Fruit fly (Drosophila melanogaster): ENCODE measurements around the gene CG4045.

CG4045 gene

dm6 chrX:2073325-2073724 lies 2.4 kb downstream of the CG4045 start, which contains the start of gene CG4199 (continued):
- peak; percentile 48; the same call in 1 of the 3 replicates for TF ChIP-seq knrl (GFP tag; IDR thresholded peaks at IDR 0.05; ENCODE audit: partially characterized antibody)
- peak; percentile 51 for TF ChIP-seq row (GFP tag; IDR thresholded peaks at IDR 0.05)
- TF ChIP-seq sob (GFP tag; IDR thresholded peaks at IDR 0.05) = 0 out of 2 replicates have a peak, but pooled peaks have one; percentile 36
- peak; percentile 44 for TF ChIP-seq Hmr (GFP tag; optimal IDR thresholded peaks at IDR 0.05)

- TF ChIP-seq CHES-1-like (GFP tag; optimal IDR thresholded peaks at IDR 0.05) (peak; percentile 43), CG17328 (GFP tag; IDR thresholded peaks at IDR 0.05) (0 out of 2 replicates have a peak, but pooled peaks have one; percentile 26), CG1832 (GFP tag; optimal IDR thresholded peaks at IDR 0.05) (no peak), CG10147 (GFP tag; optimal IDR thresholded peaks at IDR 0.05) (peak; percentile 30), cad (GFP tag; optimal IDR thresholded peaks at IDR 0.05) (no peak), prd (optimal IDR thresholded peaks at IDR 0.05) (no peak), prd (GFP tag; IDR thresholded peaks at IDR 0.05) (peak; percentile 74), Hr39 (optimal IDR thresholded peaks at IDR 0.05) (no peak), Adf1 (GFP tag; IDR thresholded peaks at IDR 0.05) (peak; percentile 60; the same call in 1 of the 2 replicates), stwl (tag; optimal IDR thresholded peaks at IDR 0.05) (no peak), CG8089 (GFP tag; optimal IDR thresholded peaks at IDR 0.05) (peak; percentile 11), CG13123 (GFP tag; optimal IDR thresholded peaks at IDR 0.05) (peak; percentile 3), Deaf1 (tag; optimal IDR thresholded peaks at IDR 0.05) (peak; percentile 92), inv (GFP tag; IDR thresholded peaks at IDR 0.05; ENCODE audit: partially characterized antibody) (no peak), nom (GFP tag; optimal IDR thresholded peaks at IDR 0.05) (peak; percentile 92), dimm (GFP tag; IDR thresholded peaks at IDR 0.05) (no peak), CG14965 (GFP tag; optimal IDR thresholded peaks at IDR 0.05; ENCODE audit: borderline replicate concordance) (no peak), dmrt11E (tag; optimal IDR thresholded peaks at IDR 0.05) (peak; percentile 16), CG15514 (GFP tag; optimal IDR thresholded peaks at IDR 0.05) (peak; percentile 73), CG34422 (GFP tag; IDR thresholded peaks at IDR 0.05) (peak; percentile 44; the same call in 1 of the 3 replicates), sens (GFP tag) (peak; percentile 84), CG8281 (tag; optimal IDR thresholded peaks at IDR 0.05) (peak; percentile 18), GATAe (GFP tag; conservative IDR thresholded peaks at IDR 0.05) (no peak), Dp (GFP tag; optimal IDR thresholded peaks at IDR 0.05) (no peak), sqz (GFP tag; optimal IDR thresholded peaks at IDR 0.05) (no peak), mam (GFP tag; optimal IDR thresholded peaks at IDR 0.05) (peak; percentile 62), vfl (GFP tag; optimal IDR thresholded peaks at IDR 0.05) (peak; percentile 44), schlank (tag; optimal IDR thresholded peaks at IDR 0.05) (peak; percentile 43), CG15696 (tag; optimal IDR thresholded peaks at IDR 0.05) (no peak), E2f2 (GFP tag; IDR thresholded peaks at IDR 0.05) (peak; percentile 39; the same call in 1 of the 2 replicates), z (GFP tag; IDR thresholded peaks at IDR 0.05) (no peak), Hmr (GFP tag; optimal IDR thresholded peaks at IDR 0.05) (peak; percentile 84), CG7786 (GFP tag; optimal IDR thresholded peaks at IDR 0.05) (peak; percentile 74), dan (GFP tag; IDR thresholded peaks at IDR 0.05) (no peak), Neu2 (GFP tag; optimal IDR thresholded peaks at IDR 0.05; ENCODE audit: borderline replicate concordance) (no peak), ssp (GFP tag; IDR thresholded peaks at IDR 0.05) (0 out of 2 replicates have a peak, but pooled peaks have one; percentile 37), sc (optimal IDR thresholded peaks at IDR 0.05) (no peak), sc (GFP tag; optimal IDR thresholded peaks at IDR 0.05) (peak; percentile 12), CG3995 (GFP tag; optimal IDR thresholded peaks at IDR 0.05) (no peak), Mad (GFP tag; optimal IDR thresholded peaks at IDR 0.05) (peak; percentile 35), peb (GFP tag; IDR thresholded peaks at IDR 0.05) (no peak), nau (GFP tag; optimal IDR thresholded peaks at IDR 0.05) (peak; percentile 8), CG31388 (GFP tag; optimal IDR thresholded peaks at IDR 0.05) (no peak), Mes4 (GFP tag; optimal IDR thresholded peaks at IDR 0.05) (peak; percentile 45)
Measured at dm6 chrX:2071878-2072817, 3.6 kb downstream of the CG4045 start, which contains the start of gene Rtca. Rtca (plus strand) TSS chrX:2072413.

Measured in whole organism, embryonic.